Worm (Caenorhabditis elegans) whole organism, young adult: ENCODE data around the gene idpp-9.

ENCODE experiments used
- B0336.3 ChIP-seq: fragments of 200-800 bp; sonication (Bioruptor generic); IDR thresholded peaks from 2 replicates; pipeline ENCODE4 v1.3.6; 2022; ENCODE audit warnings: missing genetic modification characterization, missing compliant biosample characterization
- F10E7.11 ChIP-seq: sonication (generic microtip); optimal IDR thresholded peaks from 2 replicates; lab custom pipeline; 2017; ENCODE audit warnings: mild to moderate bottlenecking, missing genetic modification characterization, moderate library complexity, missing compliant biosample characterization
- F22D6.2 ChIP-seq: sonication (generic microtip); optimal IDR thresholded peaks from 2 replicates; lab custom pipeline; 2016; ENCODE audit warnings: mild to moderate bottlenecking, missing genetic modification characterization, missing compliant biosample characterization
- F33H1.4 ChIP-seq: fragments of 200-800 bp; sonication (Bioruptor generic); IDR thresholded peaks from 2 replicates; pipeline ENCODE4 v1.3.6; 2022; ENCODE audit warnings: missing genetic modification reagents, missing genetic modification characterization, missing compliant biosample characterization
- F57C9.4 ChIP-seq: sonication (generic microtip); optimal IDR thresholded peaks from 2 replicates; lab custom pipeline; 2017; ENCODE audit warnings: mild to moderate bottlenecking, missing genetic modification characterization, missing compliant biosample characterization
- T26A5.8 ChIP-seq: sonication (generic microtip); optimal IDR thresholded peaks from 2 replicates; lab custom pipeline; 2016; ENCODE audit warnings: missing genetic modification characterization, missing compliant biosample characterization
- Y53G8AR.9 ChIP-seq: fragments of 200-800 bp; sonication (Bioruptor generic); conservative IDR thresholded peaks from 2 replicates; pipeline ENCODE4 v1.3.6; 2022; ENCODE audit warnings: missing genetic modification reagents, missing genetic modification characterization, missing compliant biosample characterization
- Y67H2A.10 ChIP-seq: fragments of 200-800 bp; sonication (Bioruptor generic); conservative IDR thresholded peaks from 2 replicates; pipeline ENCODE4 v1.3.6; 2022; ENCODE audit warnings: missing genetic modification reagents, missing genetic modification characterization, missing compliant biosample characterization
- Y79H2A.3 ChIP-seq: fragments of 200-800 bp; sonication (Bioruptor generic); conservative IDR thresholded peaks from 2 replicates; pipeline ENCODE4 v1.3.6; 2022; ENCODE audit warnings: missing genetic modification reagents, missing genetic modification characterization, missing compliant biosample characterization
- ama-1 ChIP-seq, 3 experiments: fragments of 150-350 bp in 1 of 3; sonication (generic microtip) in 2 of 3; optimal IDR thresholded peaks; 2 replicates each; lab custom pipeline; 2014 to 2018; ENCODE audit warnings: missing biosample characterization in 2 of 3, missing genetic modification characterization in 2 of 3, missing genetic modification reagents in 2 of 3
- aptf-3 ChIP-seq: fragments of 200-800 bp; sonication (Bioruptor generic); IDR thresholded peaks from 2 replicates; pipeline ENCODE4 v1.3.6; 2022; ENCODE audit warnings: missing genetic modification characterization, missing compliant biosample characterization
- attf-5 ChIP-seq: fragments of 200-800 bp; sonication (Bioruptor generic); optimal IDR thresholded peaks from 2 replicates; lab custom pipeline; 2018; ENCODE audit warnings: mild to moderate bottlenecking, missing genetic modification characterization, missing compliant biosample characterization
- ceh-100 ChIP-seq: fragments of 200-800 bp; sonication (Bioruptor generic); IDR thresholded peaks from 2 replicates; pipeline ENCODE4 v1.3.6; 2022; ENCODE audit warnings: missing genetic modification reagents, missing genetic modification characterization, missing compliant biosample characterization
- egl-44 ChIP-seq: fragments of 200-800 bp; sonication (Bioruptor generic); IDR thresholded peaks from 2 replicates; pipeline ENCODE4 v1.3.6; 2022; ENCODE audit warnings: missing genetic modification reagents, missing genetic modification characterization, missing compliant biosample characterization
- ekl-4 ChIP-seq: fragments of 200-800 bp; sonication (Bioruptor generic); IDR thresholded peaks from 2 replicates; pipeline ENCODE4 v1.3.6; 2022; ENCODE audit warnings: missing genetic modification reagents, missing genetic modification characterization, missing compliant biosample characterization
- gei-17 ChIP-seq: fragments of 200-800 bp; sonication (Bioruptor generic); optimal IDR thresholded peaks from 2 replicates; lab custom pipeline; 2018; ENCODE audit warnings: mild to moderate bottlenecking, missing genetic modification characterization, missing compliant biosample characterization
- hmg-1.2 ChIP-seq: fragments of 200-800 bp; sonication (Bioruptor generic); IDR thresholded peaks from 2 replicates; pipeline ENCODE4 v1.3.6; 2022; ENCODE audit warnings: missing genetic modification reagents, missing genetic modification characterization, missing compliant biosample characterization
- hrde-1 ChIP-seq: sonication (generic microtip); optimal IDR thresholded peaks from 2 replicates; lab custom pipeline; 2016; ENCODE audit warnings: missing genetic modification characterization, mild to moderate bottlenecking, missing compliant biosample characterization, moderate library complexity, missing genotype, missing genetic modification reagents, borderline replicate concordance
- let-607 ChIP-seq, 2 experiments: fragments of 200-800 bp in 1 of 2; sonication (Bioruptor generic) in 1 of 2; sonication (generic microtip) in 1 of 2; optimal IDR thresholded peaks; 2 replicates each; lab custom pipeline; 2016 to 2018; ENCODE audit warnings: mild to moderate bottlenecking in 2 of 2, missing compliant biosample characterization in 2 of 2, missing genetic modification characterization in 2 of 2, moderate library complexity in 2 of 2, missing genotype in 1 of 2
- lsl-1 ChIP-seq: fragments of 200-800 bp; sonication (Bioruptor generic); optimal IDR thresholded peaks from 2 replicates; lab custom pipeline; 2018; ENCODE audit warnings: mild to moderate bottlenecking, missing genetic modification characterization, moderate library complexity, missing compliant biosample characterization
- madf-10 ChIP-seq: sonication (generic microtip); optimal IDR thresholded peaks from 2 replicates; lab custom pipeline; 2016; ENCODE audit warnings: mild to moderate bottlenecking, missing genetic modification characterization, missing compliant biosample characterization
- madf-6 ChIP-seq: fragments of 200-800 bp; sonication (Bioruptor generic); IDR thresholded peaks from 2 replicates; pipeline ENCODE4 v1.3.6; 2022; ENCODE audit warnings: missing genetic modification reagents, missing genetic modification characterization, missing compliant biosample characterization
- nfya-1 ChIP-seq: sonication (generic microtip); optimal IDR thresholded peaks from 2 replicates; lab custom pipeline; 2017; ENCODE audit warnings: antibody characterized with exemption, missing compliant biosample characterization, missing genetic modification characterization, borderline replicate concordance; ENCODE audit not compliant: insufficient read depth
- nhr-80 ChIP-seq: sonication (generic microtip); optimal IDR thresholded peaks from 2 replicates; lab custom pipeline; 2016; ENCODE audit warnings: missing genetic modification characterization, missing compliant biosample characterization
- nhr-90 ChIP-seq: sonication (generic microtip); optimal IDR thresholded peaks from 2 replicates; lab custom pipeline; 2016; ENCODE audit warnings: missing genotype, mild to moderate bottlenecking, missing genetic modification characterization, missing compliant biosample characterization
- pha-4 ChIP-seq: fragments of 150-350 bp; sonication (generic microtip); optimal IDR thresholded peaks from 2 replicates; lab custom pipeline; 2014; ENCODE audit warnings: missing biosample characterization, missing genetic modification reagents, missing genetic modification characterization
- sea-2 ChIP-seq: fragments of 200-800 bp; sonication (Bioruptor generic); IDR thresholded peaks from 2 replicates; pipeline ENCODE4 v1.3.6; 2022; ENCODE audit warnings: missing genetic modification characterization, missing compliant biosample characterization
- snpc-3.4 ChIP-seq: sonication (generic microtip); optimal IDR thresholded peaks from 2 replicates; lab custom pipeline; 2017; ENCODE audit warnings: missing genetic modification characterization, mild to moderate bottlenecking, missing compliant biosample characterization, antibody characterized with exemption, moderate library complexity, missing genotype, missing genetic modification reagents
- snpc-4 ChIP-seq, 5 experiments: fragments of 150-350 bp in 1 of 5; sonication (generic microtip) in 4 of 5; optimal IDR thresholded peaks; 2 replicates each; lab custom pipeline; 2014 to 2018; ENCODE audit warnings: missing genetic modification characterization in 5 of 5, missing biosample characterization in 3 of 5, antibody characterized with exemption in 2 of 5, mild to moderate bottlenecking in 2 of 5, missing compliant biosample characterization in 2 of 5, missing genotype in 2 of 5, moderate library complexity in 2 of 5, missing genetic modification reagents in 1 of 5
- somi-1 ChIP-seq: fragments of 200-800 bp; sonication (Bioruptor generic); optimal IDR thresholded peaks from 2 replicates; lab custom pipeline; 2018; ENCODE audit warnings: mild to moderate bottlenecking, missing genetic modification characterization, missing compliant biosample characterization
- tbx-9 ChIP-seq: sonication (generic microtip); optimal IDR thresholded peaks from 2 replicates; lab custom pipeline; 2016; ENCODE audit warnings: borderline replicate concordance, missing genetic modification characterization, inconsistent platforms, missing compliant biosample characterization
- unc-62 ChIP-seq: fragments of 150-350 bp; optimal IDR thresholded peaks from 2 replicates; lab custom pipeline; 2014; ENCODE audit warnings: missing biosample characterization, missing genetic modification reagents, missing genetic modification characterization

Gene idpp-9

ce11 chrX:3925776-3926175, 10.1 kb upstream of the idpp-9 start, which contains the start of gene T22B2.1:
Gene T22B2.1 (plus strand): TSS chrX:3926076.
- TF ChIP-seq lsl-1 (GFP tag; lab: Kevin White, UChicago) (no peak), ekl-4 (no peak), nhr-80 (tag; lab: Kevin White, UChicago) (no peak), tbx-9 (no peak), hrde-1 (tag; lab: Kevin White, UChicago) (no peak), aptf-3 (no peak), let-607 (tag; optimal IDR thresholded peaks at IDR 0.05; lab: Kevin White, UChicago) (no peak), nfya-1 (no peak), egl-44 (GFP tag; lab: Robert Waterston, UW) (no peak), sea-2 (no peak), B0336.3 (GFP tag; lab: Robert Waterston, UW) (no peak), Y67H2A.10 (GFP tag; lab: Robert Waterston, UW) (no peak), attf-5 (GFP tag; lab: Kevin White, UChicago) (no peak), Y53G8AR.9 (GFP tag; lab: Robert Waterston, UW) (no peak)

ce11 chrX:3920747-3921146, 5.1 kb upstream of the idpp-9 start:
- no peak for TF ChIP-seq snpc-4 (GFP tag; optimal IDR thresholded peaks at IDR 0.05; lab: Kevin White, UChicago)
- no peak for TF ChIP-seq snpc-4 (tag; optimal IDR thresholded peaks at IDR 0.05; lab: Kevin White, UChicago)
- no peak for TF ChIP-seq hmg-1.2 (GFP tag; lab: Robert Waterston, UW)
- no peak for TF ChIP-seq somi-1
- no peak for TF ChIP-seq F10E7.11 (tag; lab: Kevin White, UChicago)
- TF ChIP-seq nhr-90, result no peak

ce11 chrX:3920101-3920500, 4.5 kb upstream of the idpp-9 start, which contains the start of gene T22B2.2:
Gene T22B2.2 (plus strand): TSS chrX:3920401.
- no peak for TF ChIP-seq F33H1.4 (GFP tag; lab: Robert Waterston, UW)
- no peak for TF ChIP-seq hrde-1 (tag; lab: Kevin White, UChicago)
- TF ChIP-seq madf-6 (GFP tag; lab: Robert Waterston, UW), result no peak
- no peak for TF ChIP-seq gei-17 (GFP tag; lab: Kevin White, UChicago)
- no peak for TF ChIP-seq T26A5.8
- TF ChIP-seq tbx-9, result no peak
- no peak for TF ChIP-seq F57C9.4 (tag; lab: Kevin White, UChicago)
- TF ChIP-seq unc-62 (GFP tag; lab: Kevin White, UChicago), result no peak
- no peak for TF ChIP-seq ama-1 (optimal IDR thresholded peaks at IDR 0.05; lab: Kevin White, UChicago)
- TF ChIP-seq ama-1 (GFP tag; optimal IDR thresholded peaks at IDR 0.05; lab: Kevin White, UChicago), result no peak
- TF ChIP-seq F22D6.2 (tag; lab: Kevin White, UChicago), result no peak
- no peak for TF ChIP-seq snpc-4 (GFP tag; optimal IDR thresholded peaks at IDR 0.05; lab: Kevin White, UChicago)
- TF ChIP-seq snpc-4 (tag; optimal IDR thresholded peaks at IDR 0.05; lab: Kevin White, UChicago), result no peak
- no peak for TF ChIP-seq madf-10
- TF ChIP-seq ceh-100, result no peak
- no peak for TF ChIP-seq snpc-3.4 (tag; lab: Kevin White, UChicago)
- no peak for TF ChIP-seq Y79H2A.3 (GFP tag; lab: Robert Waterston, UW)

- TF ChIP-seq egl-44 (GFP tag; lab: Robert Waterston, UW) (no peak), pha-4 (no peak)
- TF ChIP-seq, all 124 proteins: peak for 0
Observed at ce11 chrX:3919689-3920088, 4.0 kb upstream of the idpp-9 start.
